Fruit fly (Drosophila melanogaster): ENCODE measurements around the gene slp2.

Gene slp2

dm6 chr2L:3804641-3805273 lies 31.9 kb upstream of the slp2 start (continued):
- TF ChIP-seq Hand (GFP tag; optimal IDR thresholded peaks at IDR 0.05) (peak; percentile 94), wdn (GFP tag; IDR thresholded peaks at IDR 0.05) (peak; percentile 95), CG17829 (tag; optimal IDR thresholded peaks at IDR 0.05) (peak; percentile 99), CG18619 (GFP tag; optimal IDR thresholded peaks at IDR 0.05) (peak; percentile 96), CG3995 (GFP tag; optimal IDR thresholded peaks at IDR 0.05) (peak; percentile 71), onecut (GFP tag; IDR thresholded peaks at IDR 0.05) (peak; percentile 97), CG1792 (GFP tag; optimal IDR thresholded peaks at IDR 0.05) (peak; percentile 97), CG11398 (GFP tag; optimal IDR thresholded peaks at IDR 0.05) (peak; percentile 97), CG18476 (GFP tag; optimal IDR thresholded peaks at IDR 0.05) (peak; percentile 97), Kr (GFP tag; optimal IDR thresholded peaks at IDR 0.05) (no peak), Sox100B (GFP tag; optimal IDR thresholded peaks at IDR 0.05) (peak; percentile 98), D19B (GFP tag; optimal IDR thresholded peaks at IDR 0.05) (peak; percentile 87), CG4854 (GFP tag; optimal IDR thresholded peaks at IDR 0.05) (peak; percentile 96), br (optimal IDR thresholded peaks at IDR 0.05) (no peak), HLH3B (GFP tag; IDR thresholded peaks at IDR 0.05) (peak; percentile 98), Side (GFP tag; optimal IDR thresholded peaks at IDR 0.05) (peak; percentile 98), CG12219 (GFP tag; optimal IDR thresholded peaks at IDR 0.05) (peak; percentile 100), CG8281 (tag; optimal IDR thresholded peaks at IDR 0.05) (peak; percentile 92), Jarid2 (GFP tag; optimal IDR thresholded peaks at IDR 0.05) (peak; percentile 91), CG9609 (GFP tag; optimal IDR thresholded peaks at IDR 0.05) (peak; percentile 97), dysf (GFP tag; IDR thresholded peaks at IDR 0.05) (peak; percentile 98), CG31441 (GFP tag; IDR thresholded peaks at IDR 0.05) (peak; percentile 94), Aef1 (GFP tag; IDR thresholded peaks at IDR 0.05) (peak; percentile 95), CG6791 (GFP tag; IDR thresholded peaks at IDR 0.05; ENCODE audit: partially characterized antibody) (no peak), gt (GFP tag; IDR thresholded peaks at IDR 0.05) (peak; percentile 94), CG13296 (GFP tag; optimal IDR thresholded peaks at IDR 0.05) (peak; percentile 99), CG13123 (GFP tag; optimal IDR thresholded peaks at IDR 0.05) (peak; percentile 92), CG16815 (GFP tag; optimal IDR thresholded peaks at IDR 0.05) (peak; percentile 83), abd-A (tag; optimal IDR thresholded peaks at IDR 0.05) (peak; percentile 98), CG9215 (GFP tag; IDR thresholded peaks at IDR 0.05) (peak; percentile 93), lmd (GFP tag; IDR thresholded peaks at IDR 0.05) (peak; percentile 98), grau (tag; optimal IDR thresholded peaks at IDR 0.05) (peak; percentile 97), Awh (GFP tag; IDR thresholded peaks at IDR 0.05) (peak; percentile 98), Bdp1 (GFP tag; optimal IDR thresholded peaks at IDR 0.05) (peak; percentile 90), CG11247 (GFP tag; IDR thresholded peaks at IDR 0.05) (peak; percentile 95), Hsf (GFP tag; optimal IDR thresholded peaks at IDR 0.05) (peak; percentile 98), row (GFP tag; IDR thresholded peaks at IDR 0.05) (peak; percentile 99), Dll (GFP tag; IDR thresholded peaks at IDR 0.05; ENCODE audit: partially characterized antibody) (peak; percentile 38; the same call in 1 of the 4 replicates), CG16779 (GFP tag; IDR thresholded peaks at IDR 0.05) (peak; percentile 91), Stat92E (GFP tag; optimal IDR thresholded peaks at IDR 0.05) (peak in 1 of 3 experiments; percentile 98), pho (GFP tag; optimal IDR thresholded peaks at IDR 0.05) (peak; percentile 95), stwl (tag; optimal IDR thresholded peaks at IDR 0.05) (peak; percentile 66), Hmx (GFP tag; optimal IDR thresholded peaks at IDR 0.05) (peak; percentile 84), run (tag; optimal IDR thresholded peaks at IDR 0.05) (peak; percentile 98), CG9876 (GFP tag; optimal IDR thresholded peaks at IDR 0.05) (peak; percentile 94), Hr39 (optimal IDR thresholded peaks at IDR 0.05) (no peak), sim (GFP tag; IDR thresholded peaks at IDR 0.05) (peak; percentile 98), CG10543 (GFP tag; optimal IDR thresholded peaks at IDR 0.05) (peak; percentile 92), zf30C (GFP tag; optimal IDR thresholded peaks at IDR 0.05) (no peak), CG17361 (GFP tag; IDR thresholded peaks at IDR 0.05) (peak; percentile 93), Fer2 (tag; optimal IDR thresholded peaks at IDR 0.05) (peak; percentile 96)
